Worm (Caenorhabditis elegans): Measurements from ENCODE around the gene M04D8.5.

M04D8.5 gene

ce11 chrIII:10030549-10030948 is 2.6 kb downstream of the M04D8.5 start, which contains the start of gene M04D8.4:
Gene M04D8.4 (minus strand): TSS chrIII:10030649.
- no peak for TF ChIP-seq nhr-76 (tag; optimal IDR thresholded peaks at IDR 0.05)
- no peak for TF ChIP-seq lsy-2 (tag; optimal IDR thresholded peaks at IDR 0.05)
- no peak for TF ChIP-seq tbx-8 (GFP tag; optimal IDR thresholded peaks at IDR 0.05)
- no peak for TF ChIP-seq mab-5 (tag; optimal IDR thresholded peaks at IDR 0.05)
- TF ChIP-seq snpc-4 (tag; optimal IDR thresholded peaks at IDR 0.05) = no peak
- no peak for TF ChIP-seq unc-39 (tag; optimal IDR thresholded peaks at IDR 0.05)
- TF ChIP-seq flh-1 (GFP tag; optimal IDR thresholded peaks at IDR 0.05) = no peak
- no peak for TF ChIP-seq drap-1 (GFP tag; optimal IDR thresholded peaks at IDR 0.05)
- no peak for TF ChIP-seq ztf-11 (tag; optimal IDR thresholded peaks at IDR 0.05)
- no peak for TF ChIP-seq M03D4.4 (tag; optimal IDR thresholded peaks at IDR 0.05)
- no peak for TF ChIP-seq zip-8 (tag; optimal IDR thresholded peaks at IDR 0.05)

ce11 chrIII:10027947-10028346 is 5.2 kb downstream of the M04D8.5 start, which contains the start of gene ins-23:
Gene ins-23 (plus strand): TSS chrIII:10028247.
- TF ChIP-seq mab-5 (tag; optimal IDR thresholded peaks at IDR 0.05) (no peak), lin-32 (GFP tag; optimal IDR thresholded peaks at IDR 0.05) (no peak), ceh-43 (GFP tag; optimal IDR thresholded peaks at IDR 0.05) (no peak), bed-3 (GFP tag; optimal IDR thresholded peaks at IDR 0.05) (no peak), ztf-11 (tag; optimal IDR thresholded peaks at IDR 0.05) (no peak), sem-2 (GFP tag; optimal IDR thresholded peaks at IDR 0.05) (no peak), blmp-1 (tag; optimal IDR thresholded peaks at IDR 0.05) (no peak), snpc-4 (tag; optimal IDR thresholded peaks at IDR 0.05) (no peak), mep-1 (tag; optimal IDR thresholded peaks at IDR 0.05) (no peak), mls-2 (tag; optimal IDR thresholded peaks at IDR 0.05) (no peak), tbx-8 (GFP tag; optimal IDR thresholded peaks at IDR 0.05) (no peak), drap-1 (GFP tag; optimal IDR thresholded peaks at IDR 0.05) (no peak), ceh-83 (GFP tag; optimal IDR thresholded peaks at IDR 0.05) (no peak), unc-62 (GFP tag; optimal IDR thresholded peaks at IDR 0.05) (no peak), zip-8 (tag; optimal IDR thresholded peaks at IDR 0.05) (no peak), cnd-1 (tag; optimal IDR thresholded peaks at IDR 0.05) (no peak), nhr-76 (tag; optimal IDR thresholded peaks at IDR 0.05) (no peak), ces-1 (GFP tag; optimal IDR thresholded peaks at IDR 0.05) (no peak), nhr-2 (tag; optimal IDR thresholded peaks at IDR 0.05) (no peak)

ce11 chrIII:10025989-10026388 is 7.1 kb downstream of the M04D8.5 start, which contains the start of gene ins-22:
Gene ins-22 (plus strand): TSS chrIII:10026289.
- no peak for TF ChIP-seq nhr-28 (tag; optimal IDR thresholded peaks at IDR 0.05)
- TF ChIP-seq unc-120 (tag; optimal IDR thresholded peaks at IDR 0.05; ENCODE audit: poor library complexity, severe bottlenecking) = no peak
- no peak for TF ChIP-seq nhr-2 (tag; optimal IDR thresholded peaks at IDR 0.05)
- no peak for TF ChIP-seq hlh-1 (tag; optimal IDR thresholded peaks at IDR 0.05)
- TF ChIP-seq zip-8 (tag; optimal IDR thresholded peaks at IDR 0.05) = no peak
- TF ChIP-seq mab-5 (tag; optimal IDR thresholded peaks at IDR 0.05) = no peak
- no peak for TF ChIP-seq snpc-4 (tag; optimal IDR thresholded peaks at IDR 0.05)
- TF ChIP-seq flh-1 (GFP tag; optimal IDR thresholded peaks at IDR 0.05) = no peak
- no peak for TF ChIP-seq nhr-76 (tag; optimal IDR thresholded peaks at IDR 0.05)
- no peak for TF ChIP-seq drap-1 (GFP tag; optimal IDR thresholded peaks at IDR 0.05)

- TF ChIP-seq drap-1 (GFP tag; optimal IDR thresholded peaks at IDR 0.05) = no peak
- TF ChIP-seq sptf-1 (tag; optimal IDR thresholded peaks at IDR 0.05) = no peak
- no peak for TF ChIP-seq ceh-83 (GFP tag; optimal IDR thresholded peaks at IDR 0.05)
- TF ChIP-seq zip-8 (tag; optimal IDR thresholded peaks at IDR 0.05) = no peak
- no peak for TF ChIP-seq flh-1 (GFP tag; optimal IDR thresholded peaks at IDR 0.05)
- TF ChIP-seq nhr-2 (tag; optimal IDR thresholded peaks at IDR 0.05) = no peak
- TF ChIP-seq ceh-39 (tag; optimal IDR thresholded peaks at IDR 0.05) = no peak
- TF ChIP-seq lin-13 (tag; optimal IDR thresholded peaks at IDR 0.05) = no peak
- TF ChIP-seq mab-5 (tag; optimal IDR thresholded peaks at IDR 0.05) = no peak
- no peak for TF ChIP-seq bed-3 (GFP tag; optimal IDR thresholded peaks at IDR 0.05)
- no peak for TF ChIP-seq nhr-76 (tag; optimal IDR thresholded peaks at IDR 0.05)
- TF ChIP-seq nhr-28 (tag; optimal IDR thresholded peaks at IDR 0.05) = no peak
- TF ChIP-seq pha-4 (tag; optimal IDR thresholded peaks at IDR 0.05) = no peak
Observed at ce11 chrIII:10023452-10023851, 9.7 kb downstream of the M04D8.5 start, which contains the start of gene ins-21. Gene ins-21 (plus strand): TSS chrIII:10023752.

- TF ChIP-seq lin-13 (tag; optimal IDR thresholded peaks at IDR 0.05) (no peak), ceh-43 (GFP tag; optimal IDR thresholded peaks at IDR 0.05) (no peak), elt-3 (tag; optimal IDR thresholded peaks at IDR 0.05) (no peak), tbx-8 (GFP tag; optimal IDR thresholded peaks at IDR 0.05) (no peak), ces-1 (GFP tag; optimal IDR thresholded peaks at IDR 0.05) (peak; percentile 95)
Observed at ce11 chrIII:10018007-10018406, 15.1 kb downstream of the M04D8.5 start.

All from whole organism, mixed stage, embryonic.